Fruit fly (Drosophila melanogaster) whole organism, embryonic: ENCODE results near the gene CG14667.

ENCODE experiments used
- Asciz ChIP-seq: fragments of 200-800 bp; sonication (Bioruptor generic); optimal IDR thresholded peaks from 2 replicates; lab custom pipeline; 2017; ENCODE audit warnings: missing biosample characterization, mild to moderate bottlenecking, missing genetic modification characterization, missing genetic modification reagents
- CG10431 ChIP-seq: fragments of 200-800 bp; sonication (Bioruptor generic); optimal IDR thresholded peaks from 3 replicates; lab custom pipeline; 2018; ENCODE audit warnings: missing biosample characterization, mild to moderate bottlenecking, missing genetic modification characterization
- CG12659 ChIP-seq: fragments of 200-800 bp; sonication (Bioruptor generic); optimal IDR thresholded peaks from 3 replicates; lab custom pipeline; 2017; ENCODE audit warnings: mild to moderate bottlenecking, missing biosample characterization, missing genetic modification reagents, missing genetic modification characterization
- CG13424 ChIP-seq: fragments of 200-800 bp; sonication (Bioruptor generic); optimal IDR thresholded peaks from 2 replicates; lab custom pipeline; 2019; ENCODE audit warnings: missing biosample characterization, mild to moderate bottlenecking, missing genetic modification characterization, moderate library complexity
- CG13775 ChIP-seq: fragments of 200-800 bp; sonication (Bioruptor generic); optimal IDR thresholded peaks from 3 replicates; lab custom pipeline; 2017; ENCODE audit warnings: missing biosample characterization, mild to moderate bottlenecking, missing genetic modification characterization
- CG15514 ChIP-seq: fragments of 200-800 bp; sonication (Bioruptor generic); optimal IDR thresholded peaks from 3 replicates; lab custom pipeline; 2017; ENCODE audit warnings: missing biosample characterization, missing genetic modification characterization, mild to moderate bottlenecking, moderate library complexity, missing genetic modification reagents
- CG15696 ChIP-seq: fragments of 200-800 bp; sonication (Bioruptor generic); optimal IDR thresholded peaks from 2 replicates; lab custom pipeline; 2019; ENCODE audit warnings: missing biosample characterization, mild to moderate bottlenecking, missing genetic modification characterization, moderate library complexity
- CG17328 ChIP-seq: fragments of 200-800 bp; sonication (Bioruptor generic); IDR thresholded peaks from 2 replicates; pipeline ENCODE4 v1.3.6; 2022; ENCODE audit warnings: missing biosample characterization, missing genetic modification characterization
- CG17359 ChIP-seq: fragments of 200-800 bp; sonication (Bioruptor generic); optimal IDR thresholded peaks from 3 replicates; lab custom pipeline; 2018; ENCODE audit warnings: missing biosample characterization, mild to moderate bottlenecking, missing genetic modification characterization, moderate library complexity
- CG17361 ChIP-seq: fragments of 200-800 bp; sonication (Bioruptor generic); IDR thresholded peaks from 3 replicates; pipeline ENCODE4 v1.3.6; 2022; ENCODE audit warnings: missing biosample characterization, missing genetic modification characterization
- CG2875 ChIP-seq: fragments of 200-800 bp; sonication (Bioruptor generic); optimal IDR thresholded peaks from 2 replicates; lab custom pipeline; 2017; ENCODE audit warnings: missing biosample characterization, mild to moderate bottlenecking, missing genetic modification characterization, missing genetic modification reagents
- CG6854 ChIP-seq: fragments of 200-800 bp; sonication (Bioruptor generic); optimal IDR thresholded peaks from 3 replicates; lab custom pipeline; 2017; ENCODE audit warnings: missing biosample characterization, mild to moderate bottlenecking, missing genetic modification characterization
- CG7987 ChIP-seq: fragments of 200-800 bp; sonication (Bioruptor generic); optimal IDR thresholded peaks from 2 replicates; lab custom pipeline; 2018; ENCODE audit warnings: missing biosample characterization, mild to moderate bottlenecking, missing genetic modification characterization, moderate library complexity
- CG8281 ChIP-seq: fragments of 200-800 bp; sonication (Bioruptor generic); optimal IDR thresholded peaks from 2 replicates; lab custom pipeline; 2018; ENCODE audit warnings: missing biosample characterization, mild to moderate bottlenecking, missing genetic modification characterization, moderate library complexity
- Camta ChIP-seq: fragments of 200-800 bp; sonication (Bioruptor generic); optimal IDR thresholded peaks from 2 replicates; lab custom pipeline; 2016; ENCODE audit warnings: missing biosample characterization, missing genetic modification characterization
- CkIIα-i1 ChIP-seq: fragments of 200-800 bp; sonication (Bioruptor generic); IDR thresholded peaks from 2 replicates; pipeline ENCODE4 v1.3.6; 2022; ENCODE audit warnings: missing biosample characterization, missing genetic modification characterization
- CoRest ChIP-seq: fragments of 200-800 bp; sonication (Bioruptor generic); optimal IDR thresholded peaks from 3 replicates; lab custom pipeline; 2018; ENCODE audit warnings: missing biosample characterization, mild to moderate bottlenecking, missing genetic modification characterization, moderate library complexity
- Dek ChIP-seq: fragments of 200-800 bp; sonication (Bioruptor generic); optimal IDR thresholded peaks from 3 replicates; lab custom pipeline; 2019; ENCODE audit warnings: missing biosample characterization, mild to moderate bottlenecking, missing genetic modification characterization, moderate library complexity
- Dip2 ChIP-seq: fragments of 200-800 bp; sonication (Bioruptor generic); IDR thresholded peaks from 2 replicates; pipeline ENCODE4 v1.3.6; 2022; ENCODE audit warnings: missing biosample characterization, missing genetic modification characterization
- Dip3 ChIP-seq: fragments of 200-800 bp; sonication (Bioruptor generic); optimal IDR thresholded peaks from 3 replicates; lab custom pipeline; 2016; ENCODE audit warnings: missing biosample characterization, missing genetic modification characterization
- Doc2 ChIP-seq: fragments of 200-800 bp; sonication (Bioruptor generic); IDR thresholded peaks from 2 replicates; pipeline ENCODE4 v1.3.6; 2022; ENCODE audit warnings: missing biosample characterization, missing genetic modification characterization
- Eip74EF ChIP-seq, 2 experiments: fragments of 200-800 bp in 1 of 2; fragments of >200 bp in 1 of 2; sonication (Bioruptor generic) in 1 of 2; optimal IDR thresholded peaks; 2 replicates each; lab custom pipeline; 2017 to 2019; ENCODE audit warnings: missing biosample characterization in 2 of 2, missing genetic modification characterization in 2 of 2, mild to moderate bottlenecking in 1 of 2, moderate library complexity in 1 of 2
- HLH3B ChIP-seq: fragments of 200-800 bp; sonication (Bioruptor generic); IDR thresholded peaks from 2 replicates; pipeline ENCODE4 v1.3.6; 2022; ENCODE audit warnings: missing biosample characterization, missing genetic modification characterization
- HLH54F ChIP-seq: fragments of 200-800 bp; sonication (Bioruptor generic); optimal IDR thresholded peaks from 3 replicates; lab custom pipeline; 2016; ENCODE audit warnings: missing biosample characterization, missing genetic modification characterization
- Hmr ChIP-seq: fragments of 200-800 bp; sonication (Bioruptor generic); optimal IDR thresholded peaks from 3 replicates; lab custom pipeline; 2017; ENCODE audit warnings: mild to moderate bottlenecking, missing biosample characterization, missing genetic modification reagents, missing genetic modification characterization
- Hmx ChIP-seq: fragments of 200-800 bp; sonication (Bioruptor generic); optimal IDR thresholded peaks from 2 replicates; lab custom pipeline; 2016; ENCODE audit warnings: missing biosample characterization, missing genetic modification characterization
- Hr3 ChIP-seq: fragments of 200-800 bp; sonication (Bioruptor generic); optimal IDR thresholded peaks from 3 replicates; lab custom pipeline; 2016; ENCODE audit warnings: missing biosample characterization, missing genetic modification characterization
- Hr51 ChIP-seq, 2 experiments: fragments of 200-800 bp; sonication (Bioruptor generic); optimal IDR thresholded peaks; 2 replicates in 1 of 2; 3 replicates in 1 of 2; lab custom pipeline; 2016 to 2018; ENCODE audit warnings: missing biosample characterization in 2 of 2, missing genetic modification characterization in 2 of 2, mild to moderate bottlenecking in 1 of 2, moderate library complexity in 1 of 2
- Max ChIP-seq: fragments of 200-800 bp; sonication (Bioruptor generic); optimal IDR thresholded peaks from 2 replicates; lab custom pipeline; 2016; ENCODE audit warnings: missing biosample characterization, mild to moderate bottlenecking, missing genetic modification characterization
- NC2β ChIP-seq: fragments of 200-800 bp; sonication (Bioruptor generic); optimal IDR thresholded peaks from 2 replicates; lab custom pipeline; 2016; ENCODE audit warnings: missing biosample characterization, missing genetic modification characterization
- Nf-YB ChIP-seq: fragments of 200-800 bp; sonication (Bioruptor generic); optimal IDR thresholded peaks from 3 replicates; lab custom pipeline; 2019; ENCODE audit warnings: missing biosample characterization, mild to moderate bottlenecking, missing genetic modification characterization, moderate library complexity
- NfI ChIP-seq: fragments of 200-800 bp; sonication (Bioruptor generic); optimal IDR thresholded peaks from 3 replicates; lab custom pipeline; 2018; ENCODE audit warnings: missing biosample characterization, mild to moderate bottlenecking, missing genetic modification characterization, moderate library complexity
- Usf ChIP-seq: fragments of 200-800 bp; sonication (Bioruptor generic); optimal IDR thresholded peaks from 2 replicates; lab custom pipeline; 2017; ENCODE audit warnings: missing genotype, missing biosample characterization, missing genetic modification characterization
- Xrp1 ChIP-seq: fragments of 200-800 bp; sonication (Bioruptor generic); IDR thresholded peaks from 2 replicates; pipeline ENCODE4 v1.3.6; 2022; ENCODE audit warnings: missing biosample characterization, missing genetic modification characterization
- bsh ChIP-seq, 2 experiments: fragments of 200-800 bp; sonication (Bioruptor generic); optimal IDR thresholded peaks; 2 replicates each; lab custom pipeline; 2017 to 2018; ENCODE audit warnings: mild to moderate bottlenecking in 2 of 2, missing biosample characterization in 2 of 2, missing genetic modification characterization in 2 of 2, moderate library complexity in 1 of 2
- caup ChIP-seq: fragments of 200-800 bp; sonication (Bioruptor generic); optimal IDR thresholded peaks from 3 replicates; lab custom pipeline; 2017; ENCODE audit warnings: missing biosample characterization, mild to moderate bottlenecking, missing genetic modification characterization, moderate library complexity; ENCODE audit not compliant: severe bottlenecking
- ci ChIP-seq: fragments of 200-800 bp; sonication (Bioruptor generic); IDR thresholded peaks from 3 replicates; pipeline ENCODE4 v1.3.6; 2022; ENCODE audit warnings: missing biosample characterization, missing genetic modification characterization
- corto ChIP-seq: fragments of 200-800 bp; sonication (Bioruptor generic); optimal IDR thresholded peaks from 2 replicates; lab custom pipeline; 2016; ENCODE audit warnings: missing biosample characterization, mild to moderate bottlenecking, missing genetic modification characterization, moderate library complexity
- ftz-f1 ChIP-seq: fragments of 200-800 bp; sonication (Bioruptor generic); optimal IDR thresholded peaks from 2 replicates; lab custom pipeline; 2016; ENCODE audit warnings: missing biosample characterization, missing genetic modification characterization
- gce ChIP-seq: fragments of 200-800 bp; sonication (Bioruptor generic); IDR thresholded peaks from 3 replicates; pipeline ENCODE4 v1.3.6; 2022; ENCODE audit warnings: missing biosample characterization, missing genetic modification characterization
- hbn ChIP-seq: fragments of 200-800 bp; sonication (Bioruptor generic); IDR thresholded peaks from 2 replicates; pipeline ENCODE4 v1.3.6; 2022; ENCODE audit warnings: missing biosample characterization, missing genetic modification characterization; ENCODE audit not compliant: partially characterized antibody
- ind ChIP-seq: fragments of 200-800 bp; sonication (Bioruptor generic); optimal IDR thresholded peaks from 3 replicates; lab custom pipeline; 2016; ENCODE audit warnings: missing biosample characterization, missing genetic modification characterization
- insv ChIP-seq, 2 experiments: fragments of 200-800 bp; sonication (Bioruptor generic); optimal IDR thresholded peaks; 3 replicates each; lab custom pipeline; 2016 to 2018; ENCODE audit warnings: missing biosample characterization in 2 of 2, missing genetic modification characterization in 2 of 2
- ken ChIP-seq: fragments of 200-800 bp; sonication (Bioruptor generic); IDR thresholded peaks from 3 replicates; pipeline ENCODE4 v1.3.6; 2022; ENCODE audit warnings: missing biosample characterization, missing genetic modification characterization
- pzg ChIP-seq: fragments of 200-800 bp; sonication (Bioruptor generic); optimal IDR thresholded peaks from 3 replicates; lab custom pipeline; 2018; ENCODE audit warnings: missing biosample characterization, mild to moderate bottlenecking, missing genetic modification characterization, moderate library complexity
- scrt ChIP-seq: fragments of 200-800 bp; sonication (Bioruptor generic); optimal IDR thresholded peaks from 2 replicates; lab custom pipeline; 2018; ENCODE audit warnings: missing biosample characterization, mild to moderate bottlenecking, missing genetic modification characterization, moderate library complexity
- tgo ChIP-seq: fragments of 200-800 bp; sonication (Bioruptor generic); IDR thresholded peaks from 3 replicates; pipeline ENCODE4 v1.3.6; 2022; ENCODE audit warnings: missing biosample characterization, missing genetic modification characterization
- zf30C ChIP-seq: fragments of 200-800 bp; sonication (Bioruptor generic); optimal IDR thresholded peaks from 3 replicates; lab custom pipeline; 2018; ENCODE audit warnings: missing biosample characterization, mild to moderate bottlenecking, missing genetic modification characterization
- zfh2 ChIP-seq: fragments of 200-800 bp; sonication (Bioruptor generic); optimal IDR thresholded peaks from 2 replicates; lab custom pipeline; 2016; ENCODE audit warnings: missing biosample characterization, missing genetic modification characterization

CG14667 gene

dm6 chr3R:5412987-5413386 is 38.2 kb downstream of the CG14667 start (continued):
- no peak for TF ChIP-seq Dip2 (GFP tag; lab: Robert Waterston, UW)
- no peak for TF ChIP-seq gce (GFP tag; lab: Robert Waterston, UW)
- TF ChIP-seq CG7987 (GFP tag; lab: Kevin White, UChicago): no peak
- TF ChIP-seq CG6854 (GFP tag; lab: Kevin White, UChicago): peak; percentile 19
- peak in 1 of 2 experiments; percentile 71 for TF ChIP-seq Hr51 (GFP tag; optimal IDR thresholded peaks at IDR 0.05; lab: Kevin White, UChicago)
- TF ChIP-seq CG13775 (GFP tag; lab: Kevin White, UChicago): peak; percentile 54
- peak; percentile 69; the same call in 1 of the 3 replicates for TF ChIP-seq CG17361
- no peak for TF ChIP-seq Usf (GFP tag; lab: Kevin White, UChicago)
- peak; percentile 58 for TF ChIP-seq CoRest (tag; lab: Kevin White, UChicago)
- TF ChIP-seq Xrp1: no peak
- no peak for TF ChIP-seq ftz-f1 (GFP tag; lab: Kevin White, UChicago)
- peak in 1 of 2 experiments; percentile 5 for TF ChIP-seq Eip74EF (GFP tag; optimal IDR thresholded peaks at IDR 0.05; lab: Kevin White, UChicago)
- peak; percentile 7 for TF ChIP-seq Max
- TF ChIP-seq zfh2 (GFP tag; lab: Kevin White, UChicago): peak; percentile 20
- TF ChIP-seq HLH3B (GFP tag; lab: Robert Waterston, UW): peak; percentile 23; the same call in 1 of the 2 replicates
- peak; percentile 70 for TF ChIP-seq Hmr (GFP tag; lab: Kevin White, UChicago)
- no peak for TF ChIP-seq Dip3 (GFP tag; lab: Kevin White, UChicago)
- TF ChIP-seq hbn (GFP tag; lab: Robert Waterston, UW): no peak
- TF ChIP-seq CG13424: peak; percentile 60
- TF ChIP-seq CG17359 (tag; lab: Kevin White, UChicago): peak; percentile 42
- no peak for TF ChIP-seq CkIIα-i1 (GFP tag; lab: Robert Waterston, UW)
- TF ChIP-seq ci (GFP tag; lab: Robert Waterston, UW): no peak
- TF ChIP-seq caup: peak; percentile 31
- TF ChIP-seq NfI (GFP tag; lab: Kevin White, UChicago): peak; percentile 27
- peak; percentile 47 for TF ChIP-seq Asciz
- TF ChIP-seq tgo (GFP tag; lab: Robert Waterston, UW): peak; percentile 30; the same call in 1 of the 3 replicates
- peak; percentile 1 for TF ChIP-seq Dek (tag; lab: Kevin White, UChicago)
- peak; percentile 59 for TF ChIP-seq CG12659 (GFP tag; lab: Kevin White, UChicago)
- TF ChIP-seq NC2β (GFP tag; lab: Kevin White, UChicago): no peak
- no peak for TF ChIP-seq corto (GFP tag; lab: Kevin White, UChicago)
- TF ChIP-seq Camta (GFP tag; lab: Kevin White, UChicago): no peak
- no peak for TF ChIP-seq Doc2 (GFP tag; lab: Robert Waterston, UW)
- TF ChIP-seq pzg: no peak
- TF ChIP-seq Hr3 (GFP tag; lab: Kevin White, UChicago): peak; percentile 20
- no peak for TF ChIP-seq CG10431 (GFP tag; lab: Kevin White, UChicago)
- no peak for TF ChIP-seq bsh (GFP tag; optimal IDR thresholded peaks at IDR 0.05; lab: Kevin White, UChicago)
- peak; percentile 4 for TF ChIP-seq scrt
- TF ChIP-seq CG17328 (GFP tag; lab: Robert Waterston, UW): peak; percentile 21; the same call in 1 of the 2 replicates
- TF ChIP-seq CG15696 (tag; lab: Kevin White, UChicago): peak; percentile 16
- peak; percentile 14 for TF ChIP-seq zf30C (GFP tag; lab: Kevin White, UChicago)
- TF ChIP-seq ind: peak; percentile 23
- TF ChIP-seq Nf-YB (GFP tag; lab: Kevin White, UChicago): no peak
- TF ChIP-seq CG15514 (GFP tag; lab: Kevin White, UChicago): peak; percentile 1
- TF ChIP-seq ken: 0 out of 3 replicates have a peak, but pooled peaks have one; percentile 37
- peak; percentile 26 for TF ChIP-seq HLH54F (GFP tag; lab: Kevin White, UChicago)
- no peak for TF ChIP-seq Hmx (GFP tag; lab: Kevin White, UChicago)
- no peak for TF ChIP-seq insv (GFP tag; optimal IDR thresholded peaks at IDR 0.05; lab: Kevin White, UChicago)
- peak; percentile 9 for TF ChIP-seq CG8281
- peak; percentile 2 for TF ChIP-seq CG2875 (GFP tag; lab: Kevin White, UChicago)
